Worm (Caenorhabditis elegans) whole organism, L3 larva: ENCODE results near the gene pigt-1.
A peak's percentile ranks its signal among the peaks of the same experiment; 100 is the strongest.

ENCODE experiments used
- lin-39 ChIP-seq: fragments of 150-350 bp; optimal IDR thresholded peaks from 2 replicates; lab custom pipeline; 2018; ENCODE audit warnings: missing biosample characterization, missing genetic modification reagents, missing genetic modification characterization
- lsy-12 ChIP-seq: sonication (generic microtip); optimal IDR thresholded peaks from 2 replicates; lab custom pipeline; 2016; ENCODE audit warnings: mild to moderate bottlenecking, missing genetic modification characterization, missing compliant biosample characterization
- zag-1 ChIP-seq: fragments of 150-350 bp; optimal IDR thresholded peaks from 2 replicates; lab custom pipeline; 2014; ENCODE audit warnings: missing biosample characterization, missing genetic modification characterization

DNA sequence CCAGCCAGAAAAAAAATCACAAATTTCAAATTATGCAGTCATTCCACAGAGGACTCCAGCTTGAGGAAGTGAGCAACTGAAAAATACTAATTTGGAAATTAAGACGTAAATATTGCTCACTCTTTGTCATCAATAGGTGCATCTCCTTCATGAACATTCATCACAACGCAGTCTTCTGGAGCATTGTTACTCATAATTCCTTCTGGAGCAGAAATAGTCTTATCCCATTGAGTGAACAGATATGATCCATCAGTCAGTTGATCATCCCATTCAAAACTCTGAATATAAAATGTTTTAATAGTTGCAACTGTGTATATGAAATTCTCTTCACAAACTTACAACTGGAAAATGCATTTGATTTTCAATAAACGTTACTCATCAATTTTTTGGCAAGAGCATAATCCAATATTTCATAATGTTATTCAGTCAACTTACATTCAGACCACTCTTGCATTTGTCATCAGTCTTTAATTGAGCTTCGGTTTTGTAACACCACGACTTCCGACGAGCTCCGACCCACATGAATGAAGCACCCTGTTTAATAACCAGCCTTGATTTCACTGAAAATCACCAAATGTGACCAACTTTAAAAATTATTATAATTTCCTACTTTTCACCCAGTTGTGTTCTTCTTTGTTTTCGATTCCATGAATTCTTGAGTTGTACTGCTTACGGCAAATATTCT, 5.0 kb downstream of the pigt-1 start:
- TF ChIP-seq lin-39 (tag; lab: Kevin White, UChicago), result no peak
- TF ChIP-seq zag-1 (tag; lab: Kevin White, UChicago), result no peak
- TF ChIP-seq lsy-12, result peak; percentile 36
